Worm (Caenorhabditis elegans): ENCODE results near the gene glr-6.

- TF ChIP-seq B0310.2 (tag; optimal IDR thresholded peaks at IDR 0.05) = no peak
- no peak for TF ChIP-seq hmg-4 (GFP tag; optimal IDR thresholded peaks at IDR 0.05)
- no peak for TF ChIP-seq aly-1 (tag; optimal IDR thresholded peaks at IDR 0.05)
- TF ChIP-seq F13C5.2 (tag; optimal IDR thresholded peaks at IDR 0.05) = no peak
- TF ChIP-seq hnd-1 (tag; optimal IDR thresholded peaks at IDR 0.05) = no peak
- TF ChIP-seq ama-1 (optimal IDR thresholded peaks at IDR 0.05) = no peak
- no peak for TF ChIP-seq flt-1 (GFP tag; IDR thresholded peaks at IDR 0.05)
- TF ChIP-seq scrt-1 (GFP tag; IDR thresholded peaks at IDR 0.05) = no peak
- no peak for TF ChIP-seq ceh-13 (GFP tag; optimal IDR thresholded peaks at IDR 0.05)
- no peak for TF ChIP-seq tra-4 (tag; optimal IDR thresholded peaks at IDR 0.05)
- TF ChIP-seq ceh-36 (tag; optimal IDR thresholded peaks at IDR 0.05) = no peak
- no peak for TF ChIP-seq tbx-37 (GFP tag; conservative IDR thresholded peaks at IDR 0.05)
Measured at ce11 chrX:6825840-6826239, 14.7 kb downstream of the glr-6 start, which contains the start of gene F41B4.1.

Data from whole organism, early embryonic.